Worm (Caenorhabditis elegans): ENCODE data around the gene srx-116.

srx-116 gene

DNA sequence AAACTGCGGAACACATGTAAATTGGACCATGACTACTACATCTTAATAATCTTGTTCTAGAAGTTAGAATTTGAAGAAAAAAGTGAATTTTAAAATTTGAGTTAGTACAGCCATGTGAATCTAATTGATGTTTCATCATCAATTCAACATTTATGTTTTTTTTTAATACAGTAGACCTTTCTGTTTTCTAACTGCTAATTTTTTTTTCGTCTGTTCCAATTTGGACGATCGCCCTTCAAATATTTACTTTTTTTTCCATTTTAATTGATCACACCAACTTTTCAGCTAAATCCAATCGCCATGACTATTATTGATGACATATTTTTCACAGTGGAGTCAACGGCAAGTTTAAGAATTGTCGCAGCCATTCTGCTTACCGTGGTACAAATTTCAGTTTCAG is at the start of gene srx-116:
TSS of gene srx-116 (plus strand) at position 301 of the 400 bp plus-strand sequence.
- no peak for TF ChIP-seq unc-62 (GFP tag; optimal IDR thresholded peaks at IDR 0.05)

DNA sequence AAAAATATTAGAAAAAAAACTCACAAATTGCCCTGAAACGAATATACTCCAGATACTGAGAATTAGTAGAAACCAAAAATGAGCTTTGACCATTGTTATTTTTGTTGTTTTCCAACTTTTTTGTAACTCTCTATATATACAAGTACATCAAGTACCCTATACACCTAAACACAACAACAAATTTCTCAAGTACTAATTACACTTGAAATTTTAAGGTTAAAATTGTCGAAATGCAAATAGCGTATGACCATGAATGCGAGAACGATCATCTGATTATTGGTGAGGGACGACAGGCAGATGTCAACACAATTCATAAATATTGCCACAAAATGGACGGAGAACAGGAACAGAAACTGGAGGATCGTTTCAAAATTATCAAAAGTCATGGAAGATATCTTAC is 46.3 kb upstream of the srx-116 start, which contains the start of gene F56H9.9:
TSS of gene F56H9.9 (minus strand) at position 101 of the 400 bp plus-strand sequence.
- TF ChIP-seq unc-62 (GFP tag; optimal IDR thresholded peaks at IDR 0.05) = no peak

DNA sequence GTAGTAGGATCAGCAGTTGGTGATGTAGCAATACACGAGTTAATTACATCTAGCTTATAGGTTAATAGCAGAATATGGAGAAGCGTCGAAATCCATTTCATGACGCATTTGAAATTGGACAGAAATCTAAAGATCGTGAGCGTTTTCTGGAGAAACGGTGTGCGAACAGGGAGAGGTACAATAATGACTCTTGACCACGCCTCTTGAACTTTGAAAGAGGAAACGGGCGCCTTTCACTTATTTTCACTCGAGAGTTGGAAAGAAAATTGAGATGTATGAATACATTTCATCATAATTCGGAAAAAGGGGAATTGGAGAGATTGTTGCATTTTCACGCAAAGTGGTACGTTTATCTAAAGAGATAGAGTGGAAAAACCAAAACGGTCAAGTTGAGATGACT is 41.0 kb upstream of the srx-116 start, which contains the start of gene F56H9.6:
TSS of gene F56H9.6 (minus strand) at position 101 of the 400 bp plus-strand sequence.
- TF ChIP-seq unc-62 (GFP tag; optimal IDR thresholded peaks at IDR 0.05) = no peak

DNA sequence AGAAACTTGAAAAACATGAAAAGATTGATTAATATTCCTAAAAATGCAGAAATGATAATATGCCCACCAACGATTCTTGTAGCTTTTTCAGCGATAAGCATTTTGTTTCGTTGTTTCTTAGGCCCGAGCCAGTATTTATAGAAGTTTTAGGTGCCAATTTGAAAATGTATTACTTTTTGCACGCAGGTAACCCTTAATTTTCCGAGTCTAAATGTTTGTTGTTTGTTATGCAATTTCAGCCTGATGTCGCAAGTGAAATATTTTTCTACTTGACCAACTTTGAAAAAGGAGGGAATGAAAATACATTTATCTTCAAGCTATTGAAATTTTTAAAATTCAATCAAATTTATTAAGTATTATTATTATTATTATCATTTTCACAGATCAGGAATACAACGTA is 38.7 kb upstream of the srx-116 start, which contains the start of gene srx-113:
TSS of gene srx-113 (minus strand) at position 101 of the 400 bp plus-strand sequence.
- TF ChIP-seq unc-62 (GFP tag; optimal IDR thresholded peaks at IDR 0.05) = no peak

DNA sequence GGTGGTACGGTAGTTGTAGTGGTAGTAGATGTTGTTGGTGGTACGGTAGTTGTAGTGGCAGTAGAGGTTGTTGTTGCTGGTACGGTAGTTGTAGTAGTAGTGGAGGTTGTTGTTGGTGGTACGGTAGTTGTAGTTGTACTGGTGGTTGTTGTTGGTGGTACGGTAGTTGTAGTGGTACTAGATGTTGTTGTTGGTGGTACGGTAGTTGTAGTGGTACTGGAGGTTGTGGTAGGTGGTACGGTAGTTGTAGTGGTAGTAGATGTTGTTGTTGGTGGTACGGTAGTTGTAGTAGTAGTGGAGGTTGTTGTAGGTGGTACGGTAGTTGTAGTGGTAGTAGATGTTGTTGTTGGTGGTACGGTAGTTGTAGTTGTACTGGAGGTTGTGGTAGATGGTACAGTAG is 37.7 kb upstream of the srx-116 start:
- no peak for TF ChIP-seq unc-62 (GFP tag; optimal IDR thresholded peaks at IDR 0.05)

DNA sequence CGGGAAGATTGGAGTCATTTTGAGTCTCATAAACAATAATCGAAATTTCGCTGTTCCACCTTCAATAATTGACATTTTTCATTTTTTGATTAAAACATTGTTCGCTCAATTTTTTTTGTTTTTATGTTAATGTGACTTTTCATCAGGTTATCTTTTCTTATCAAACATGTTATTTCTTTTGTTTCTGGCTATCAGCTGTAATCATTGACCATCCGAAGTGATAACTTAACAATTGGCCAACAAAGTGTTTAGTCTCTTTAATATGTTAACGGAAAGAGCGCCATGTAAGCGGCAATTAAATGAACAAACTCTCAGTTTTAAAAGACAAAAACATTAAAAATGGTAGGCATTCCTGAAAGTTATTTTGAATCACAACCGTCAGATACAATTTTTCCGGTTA is 36.7 kb upstream of the srx-116 start:
- TF ChIP-seq unc-62 (GFP tag; optimal IDR thresholded peaks at IDR 0.05) = no peak

DNA sequence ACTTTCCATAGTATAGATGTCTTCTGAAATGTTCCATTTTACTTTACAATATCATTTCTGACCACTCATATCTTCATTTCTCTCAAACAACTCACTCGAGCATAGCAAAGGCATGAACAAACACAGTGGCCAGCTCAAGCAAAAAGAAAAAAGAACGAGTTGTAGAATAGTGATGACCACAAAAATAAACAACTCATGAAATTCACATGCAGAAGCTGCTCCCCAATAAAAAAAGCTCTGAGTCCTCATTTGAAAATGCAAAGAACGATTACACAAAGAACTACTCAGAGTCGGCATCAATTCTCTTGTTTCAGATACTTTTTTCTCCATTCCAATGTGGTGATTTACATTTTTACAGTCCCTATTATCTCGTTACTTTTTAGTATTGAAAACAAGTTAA is 36.0 kb upstream of the srx-116 start:
- no peak for TF ChIP-seq unc-62 (GFP tag; optimal IDR thresholded peaks at IDR 0.05)

DNA sequence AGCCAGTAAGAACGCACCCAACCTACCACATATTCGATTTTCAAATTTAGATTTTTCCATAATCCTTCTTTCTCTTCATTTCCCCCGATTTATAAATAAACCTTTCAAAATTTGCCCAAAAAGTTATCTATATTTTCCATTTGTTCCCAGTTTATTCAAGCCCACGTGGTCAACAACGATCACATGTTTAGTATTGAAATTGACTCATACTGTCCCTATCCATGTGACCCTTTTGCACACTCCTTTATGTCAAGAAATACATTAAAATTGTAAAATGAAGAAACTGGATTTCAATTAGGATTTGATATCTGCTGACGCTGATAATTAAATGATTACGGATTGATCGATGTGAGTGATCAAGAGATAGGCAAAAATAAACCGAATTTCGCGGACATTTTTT is 35.5 kb upstream of the srx-116 start:
- no peak for TF ChIP-seq unc-62 (GFP tag; optimal IDR thresholded peaks at IDR 0.05)

DNA sequence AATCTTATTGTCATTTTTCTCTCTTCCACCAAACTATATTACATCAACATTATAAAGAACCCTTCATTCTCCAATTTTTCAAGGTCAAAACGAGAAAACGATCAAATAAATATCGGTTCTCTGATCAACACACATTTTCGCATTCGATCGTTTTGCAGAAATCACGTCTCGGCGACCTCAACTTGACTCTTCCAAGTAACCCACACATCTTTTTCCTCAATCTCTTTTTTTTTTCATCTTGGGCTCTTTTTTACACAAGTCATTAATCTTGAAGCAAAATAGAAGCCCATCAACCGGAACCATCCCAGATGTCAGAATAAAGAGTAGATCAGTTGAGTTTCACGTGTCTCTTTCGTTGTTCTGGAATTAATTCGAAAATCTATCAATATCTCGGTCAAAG is 34.5 kb upstream of the srx-116 start:
- no peak for TF ChIP-seq unc-62 (GFP tag; optimal IDR thresholded peaks at IDR 0.05)

DNA sequence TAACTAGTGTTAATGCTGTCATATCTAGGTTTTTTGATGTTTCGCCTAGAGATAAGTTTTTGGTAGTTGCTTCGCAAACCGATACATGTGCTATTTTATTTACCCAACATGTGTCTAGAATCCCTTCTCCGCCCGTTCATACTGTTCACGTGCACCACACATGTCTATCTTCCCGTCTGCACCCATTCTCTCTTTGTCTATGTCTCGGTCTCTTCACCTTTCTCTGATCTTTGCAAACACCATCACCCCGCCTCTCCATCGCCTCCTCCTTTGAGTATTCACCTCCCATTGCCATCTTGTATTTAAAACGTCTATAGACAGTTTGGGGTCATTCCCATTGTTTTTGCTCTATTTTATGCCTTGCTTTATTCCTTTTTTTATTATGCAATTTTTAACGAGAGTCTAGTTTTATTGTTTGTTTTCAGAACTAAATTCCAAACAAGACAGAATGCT is 33.4 kb upstream of the srx-116 start, which contains the start of gene F56H9.2:
TSS of gene F56H9.2 (plus strand) at position 426 of the 453 bp plus-strand sequence.
- no peak for TF ChIP-seq unc-62 (GFP tag; optimal IDR thresholded peaks at IDR 0.05)

DNA sequence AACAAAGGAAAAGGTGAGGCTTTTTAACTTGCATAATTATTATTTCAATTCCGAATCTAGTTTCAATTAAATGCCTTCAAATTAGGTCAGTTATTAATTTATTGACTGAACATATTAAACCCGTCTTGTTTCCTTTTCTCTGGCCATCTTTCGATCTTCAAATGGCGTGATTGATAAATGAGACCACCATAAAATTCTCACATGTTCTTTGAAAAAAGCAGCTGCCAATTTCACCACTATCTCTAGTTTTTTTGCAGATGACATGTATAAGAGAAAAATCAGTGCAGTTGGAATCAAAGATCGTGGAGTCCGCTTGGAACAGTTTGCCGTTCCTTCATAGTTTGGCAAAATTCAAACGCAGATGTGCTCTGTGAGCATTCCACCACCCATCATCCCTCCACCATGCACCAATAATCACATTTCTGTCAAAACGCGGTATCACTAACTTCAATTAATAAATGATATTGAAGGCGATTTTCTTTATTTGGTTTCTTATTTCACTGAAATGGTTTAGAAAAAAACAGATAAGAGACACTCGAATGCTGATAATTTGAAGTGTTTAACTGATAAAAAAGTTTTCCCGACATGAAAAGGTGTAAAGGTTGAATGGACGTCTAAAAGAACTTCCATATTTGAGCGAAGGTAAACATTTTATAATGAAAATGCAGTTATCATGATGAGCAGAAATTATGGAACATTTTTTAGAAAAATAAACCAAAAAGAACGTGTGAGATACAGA is 32.8 kb upstream of the srx-116 start:
- TF ChIP-seq unc-62 (GFP tag; optimal IDR thresholded peaks at IDR 0.05) = no peak

DNA sequence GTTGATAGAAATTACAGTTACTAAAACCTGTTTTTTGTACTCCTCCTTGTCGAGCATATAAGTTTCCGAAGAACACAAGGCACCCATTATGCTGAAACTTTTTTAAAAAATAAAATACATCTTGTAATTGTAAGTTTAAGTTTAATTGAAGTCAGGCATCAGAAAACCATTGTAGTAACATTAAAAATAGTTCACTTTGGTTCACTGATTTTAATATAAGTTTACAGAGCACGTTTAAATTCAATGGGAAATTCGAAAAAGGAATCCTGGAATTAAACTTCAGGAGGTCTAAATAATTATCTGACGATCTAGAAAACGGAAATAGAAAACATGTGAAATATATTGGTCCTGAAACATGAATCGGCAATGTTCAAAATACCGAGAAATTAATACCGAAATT is 30.3 kb upstream of the srx-116 start, which contains the start of gene gpa-8:
TSS of gene gpa-8 (minus strand) at position 101 of the 400 bp plus-strand sequence.
- TF ChIP-seq unc-62 (GFP tag; optimal IDR thresholded peaks at IDR 0.05) = no peak

DNA sequence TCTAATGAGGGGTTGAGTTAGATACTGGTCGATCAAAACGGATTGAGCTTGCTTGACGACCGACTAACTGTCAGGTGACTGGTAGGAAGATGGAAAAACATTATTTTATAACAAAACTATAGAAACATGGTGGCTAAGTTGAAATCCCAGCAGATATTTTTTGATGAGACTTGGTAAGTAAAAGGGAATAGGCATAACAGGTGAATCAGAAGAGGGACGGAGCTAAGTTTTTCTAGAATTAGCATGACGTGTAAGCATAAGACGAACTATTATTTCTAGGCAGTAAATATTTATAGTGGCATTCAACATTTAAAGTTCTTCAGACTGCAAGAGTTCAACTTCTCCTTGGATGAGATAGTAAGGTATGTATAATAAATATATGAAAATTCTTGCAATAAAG is 26.2 kb upstream of the srx-116 start, which contains the start of gene F56H9.8:
TSS of gene F56H9.8 (plus strand) at position 301 of the 400 bp plus-strand sequence.
- no peak for TF ChIP-seq unc-62 (GFP tag; optimal IDR thresholded peaks at IDR 0.05)

DNA sequence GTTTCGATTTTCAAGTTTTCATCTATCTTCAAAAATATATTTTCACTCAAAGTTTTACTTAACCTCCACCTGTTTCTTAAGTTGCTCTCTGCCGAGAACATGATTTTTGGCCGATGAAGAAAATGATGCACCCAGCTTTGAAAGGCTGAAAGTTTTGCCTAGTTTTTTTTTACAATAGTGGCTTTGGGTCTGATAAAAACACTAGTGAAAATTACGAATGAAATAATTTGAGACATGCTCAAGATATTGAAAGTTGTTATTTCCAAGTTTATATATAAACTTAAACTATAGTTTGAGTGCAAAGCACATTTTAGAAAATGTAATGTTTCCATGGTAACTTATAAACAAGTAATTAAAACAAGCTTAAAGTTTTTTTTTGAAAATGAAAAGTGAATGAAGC is 21.5 kb upstream of the srx-116 start, which contains the start of gene gpa-9:
TSS of gene gpa-9 (minus strand) at position 101 of the 400 bp plus-strand sequence.
- TF ChIP-seq unc-62 (GFP tag; optimal IDR thresholded peaks at IDR 0.05) = no peak

DNA sequence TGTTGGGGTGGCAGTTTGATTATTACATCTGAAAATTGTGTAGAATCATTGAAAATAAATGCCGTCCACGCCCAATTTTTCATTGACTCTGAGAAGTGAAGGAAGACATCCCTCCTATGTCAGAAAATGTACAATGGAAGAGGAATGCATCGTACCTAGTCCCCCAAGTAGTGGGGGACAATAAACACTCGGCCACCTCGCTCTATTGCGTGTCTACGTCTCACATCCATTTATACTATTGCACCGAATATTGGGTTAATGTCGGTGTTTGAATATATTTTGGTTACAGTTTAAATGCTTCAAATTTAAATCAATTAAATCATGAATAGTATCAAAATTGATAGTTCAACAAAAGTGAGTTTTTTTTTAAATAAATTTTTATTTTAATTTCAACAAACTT is 21.1 kb upstream of the srx-116 start, which contains the start of gene lin-25:
TSS of gene lin-25 (plus strand) at position 290 of the 400 bp plus-strand sequence.
- no peak for TF ChIP-seq unc-62 (GFP tag; optimal IDR thresholded peaks at IDR 0.05)

DNA sequence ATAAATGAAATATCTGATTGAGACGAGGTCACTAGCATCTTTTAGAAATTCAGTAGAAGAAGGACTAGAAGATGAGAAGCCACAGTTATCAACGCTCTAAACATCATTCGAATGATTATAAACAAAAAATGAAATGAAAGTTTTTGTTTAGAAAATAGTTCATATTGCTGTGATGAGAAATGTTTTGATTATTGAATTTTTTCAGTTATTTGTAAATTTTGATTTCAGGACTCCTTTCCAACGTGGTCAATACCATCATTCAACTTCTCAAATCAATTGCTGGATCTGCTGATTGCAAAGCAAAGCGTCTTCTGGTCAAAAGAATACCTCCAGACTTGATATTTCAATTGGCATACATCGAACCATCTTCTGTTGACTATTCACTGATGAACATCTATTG is 12.6 kb upstream of the srx-116 start, which contains the start of gene W05B10.6:
TSS of gene W05B10.6 (minus strand) at position 101 of the 400 bp plus-strand sequence.
- no peak for TF ChIP-seq unc-62 (GFP tag; optimal IDR thresholded peaks at IDR 0.05)

DNA sequence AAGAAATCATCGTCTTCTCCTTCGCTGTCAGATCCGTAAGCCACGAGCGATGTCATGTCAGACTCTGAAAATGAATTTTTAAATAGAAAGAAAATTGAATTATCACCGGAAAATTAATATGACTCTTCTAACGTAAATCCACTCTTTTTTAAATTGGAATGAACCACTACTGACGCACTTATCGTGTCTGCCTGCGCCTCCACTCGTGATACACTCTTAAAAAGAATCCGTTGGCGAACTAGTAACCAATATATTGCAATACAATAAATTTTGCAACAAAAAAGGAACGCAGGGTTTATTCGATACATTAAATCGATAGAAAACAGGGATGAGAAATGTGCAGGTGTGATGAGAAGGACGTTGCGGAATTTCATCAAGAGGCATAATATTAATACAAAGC is 11.3 kb upstream of the srx-116 start, which contains the start of gene ccch-3:
TSS of gene ccch-3 (minus strand) at position 262 of the 400 bp plus-strand sequence.
- no peak for TF ChIP-seq unc-62 (GFP tag; optimal IDR thresholded peaks at IDR 0.05)

All from whole organism, dauer.